Fruit fly (Drosophila melanogaster): ENCODE data around the gene CG8159.
A peak's percentile ranks its signal among the peaks of the same experiment; 100 is the strongest.

Gene CG8159

dm6 chr3R:8718356-8718755, 8.3 kb upstream of the CG8159 start, which contains the start of gene Cks85A:
Cks85A (minus strand) TSS chr3R:8718456.
- TF ChIP-seq D1 (tag; optimal IDR thresholded peaks at IDR 0.05) (no peak), CG34367 (tag; optimal IDR thresholded peaks at IDR 0.05) (no peak), CG32121 (GFP tag; IDR thresholded peaks at IDR 0.05) (no peak; the same call in 1 of the 2 replicates), Pif1A (GFP tag; optimal IDR thresholded peaks at IDR 0.05) (no peak), CG8301 (tag; optimal IDR thresholded peaks at IDR 0.05) (no peak), fd96Ca (GFP tag; IDR thresholded peaks at IDR 0.05) (no peak), CG15710 (tag; optimal IDR thresholded peaks at IDR 0.05) (no peak), CG4496 (GFP tag; IDR thresholded peaks at IDR 0.05) (no peak)

dm6 chr3R:8718898-8719297, 7.8 kb upstream of the CG8159 start, which contains the start of gene CG11760:
CG11760 (plus strand) TSS chr3R:8719198.
- TF ChIP-seq CG4496 (GFP tag; IDR thresholded peaks at IDR 0.05) (0 out of 3 replicates have a peak, but pooled peaks have one; percentile 29), Pif1B (GFP tag; optimal IDR thresholded peaks at IDR 0.05) (no peak)

DNA sequence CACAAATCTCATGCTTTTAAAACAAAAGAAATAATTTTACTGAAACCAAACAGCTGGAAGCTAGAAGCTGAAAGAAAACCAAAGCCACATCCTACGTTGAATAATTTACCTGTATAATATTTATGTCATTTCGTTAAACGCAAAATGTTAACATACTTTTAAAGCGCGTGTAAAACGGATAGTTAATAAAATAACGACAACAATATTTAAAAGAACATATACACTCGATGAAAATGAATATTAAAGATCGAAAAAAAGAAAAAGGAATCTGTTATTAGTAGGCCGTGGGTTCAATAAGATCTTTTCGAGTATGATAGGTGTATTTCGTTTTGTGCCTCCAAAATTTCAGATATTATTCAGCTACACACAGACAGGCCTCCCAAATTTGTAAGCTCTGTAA, 5.6 kb upstream of the CG8159 start, which contains the start of gene CG8136:
TSS of gene CG8136 (plus strand) at position 301 of the 400 bp plus-strand sequence.
- no peak for TF ChIP-seq Snoo (tag; optimal IDR thresholded peaks at IDR 0.05)
- no peak for TF ChIP-seq CG17806 (tag; optimal IDR thresholded peaks at IDR 0.05)
- TF ChIP-seq Pif1A (GFP tag; optimal IDR thresholded peaks at IDR 0.05) = no peak
- no peak for TF ChIP-seq CG15710 (tag; optimal IDR thresholded peaks at IDR 0.05)
- no peak for TF ChIP-seq rn (GFP tag; IDR thresholded peaks at IDR 0.05)
- TF ChIP-seq CG8301 (tag; optimal IDR thresholded peaks at IDR 0.05) = no peak
- TF ChIP-seq EcR (GFP tag; optimal IDR thresholded peaks at IDR 0.05) = no peak
- TF ChIP-seq CG10348 (GFP tag; IDR thresholded peaks at IDR 0.05) = no peak
- TF ChIP-seq CG32121 (GFP tag; IDR thresholded peaks at IDR 0.05) = no peak
- no peak for TF ChIP-seq fd96Ca (GFP tag; IDR thresholded peaks at IDR 0.05)
- no peak for TF ChIP-seq CG8159 (tag; optimal IDR thresholded peaks at IDR 0.05)

DNA sequence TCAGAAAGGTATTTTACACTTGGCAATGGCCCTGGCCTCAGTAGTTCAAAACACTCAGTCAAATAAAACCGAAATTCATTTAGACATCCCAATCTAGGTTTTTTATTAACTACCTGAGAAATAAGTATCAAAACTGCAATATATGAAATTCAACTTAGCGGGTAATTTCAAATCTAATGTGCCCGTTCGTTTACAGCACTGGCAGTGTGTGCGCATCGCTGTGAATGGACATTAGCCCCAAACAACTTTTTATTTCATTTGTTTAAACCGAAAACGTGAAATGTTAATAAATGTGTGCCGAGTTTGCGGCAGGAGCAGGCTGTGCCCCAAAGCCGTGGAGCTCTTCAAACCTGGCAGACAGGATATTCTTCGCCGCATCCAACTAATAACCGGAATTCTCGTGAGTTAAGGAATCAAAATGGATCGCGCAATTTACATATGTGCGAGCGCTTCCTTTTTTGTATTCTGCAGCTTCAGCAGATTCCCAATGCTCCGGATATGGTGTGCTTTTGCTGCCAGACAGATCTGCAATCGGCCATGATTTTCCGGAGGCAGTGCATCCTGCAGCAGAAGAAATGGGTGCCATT, 3.6 kb upstream of the CG8159 start, which contains the start of gene nom:
TSS of gene nom (plus strand) at position 213 of the 587 bp plus-strand sequence.
- TF ChIP-seq CG14655 (GFP tag; optimal IDR thresholded peaks at IDR 0.05) (no peak), CG34367 (tag; optimal IDR thresholded peaks at IDR 0.05) (no peak), CG32121 (GFP tag; IDR thresholded peaks at IDR 0.05) (no peak), fd96Ca (GFP tag; IDR thresholded peaks at IDR 0.05) (no peak), CG8301 (tag; optimal IDR thresholded peaks at IDR 0.05) (no peak), Pif1B (GFP tag; optimal IDR thresholded peaks at IDR 0.05) (no peak), CG15710 (tag; optimal IDR thresholded peaks at IDR 0.05) (no peak), EcR (GFP tag; optimal IDR thresholded peaks at IDR 0.05) (no peak), gl (tag; optimal IDR thresholded peaks at IDR 0.05) (no peak), rn (GFP tag; IDR thresholded peaks at IDR 0.05) (no peak), CG9948 (tag; optimal IDR thresholded peaks at IDR 0.05) (no peak), D1 (tag; optimal IDR thresholded peaks at IDR 0.05) (no peak), CG17806 (tag; optimal IDR thresholded peaks at IDR 0.05) (no peak)

- no peak for TF ChIP-seq Pif1A (GFP tag; optimal IDR thresholded peaks at IDR 0.05)
- no peak for TF ChIP-seq D1 (tag; optimal IDR thresholded peaks at IDR 0.05)
- TF ChIP-seq CG4496 (GFP tag; IDR thresholded peaks at IDR 0.05) = no peak
- TF ChIP-seq EcR (GFP tag; optimal IDR thresholded peaks at IDR 0.05) = no peak
Measured at dm6 chr3R:8725179-8725578, 1.5 kb upstream of the CG8159 start, which contains the start of gene ouib. ouib (plus strand) TSS chr3R:8725479.

DNA sequence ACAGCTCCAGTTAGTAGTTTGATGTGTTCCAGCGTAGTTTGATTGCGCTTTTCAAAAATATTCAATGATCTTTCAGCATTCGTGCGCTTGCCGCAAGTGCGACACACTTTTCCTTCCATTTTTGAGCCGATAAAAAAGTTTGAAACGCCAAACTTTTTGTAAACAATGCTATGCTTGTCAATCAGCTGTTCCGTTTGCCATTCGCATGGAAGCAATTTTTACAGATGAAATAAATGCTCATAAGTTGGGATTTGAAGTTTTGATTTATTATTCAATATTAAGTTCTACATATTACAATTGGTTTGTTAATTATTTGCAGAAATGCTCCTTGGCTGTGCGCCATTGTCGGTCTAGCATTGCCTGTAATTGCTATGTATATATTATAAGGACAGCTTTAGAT, 2.9 kb downstream of the CG8159 start, which contains the start of gene ranshi:
TSS of gene ranshi (minus strand) at position 152 of the 400 bp plus-strand sequence.
- TF ChIP-seq CG15710 (tag; optimal IDR thresholded peaks at IDR 0.05) (no peak), EcR (GFP tag; optimal IDR thresholded peaks at IDR 0.05) (no peak), Snoo (tag; optimal IDR thresholded peaks at IDR 0.05) (no peak), CG34367 (tag; optimal IDR thresholded peaks at IDR 0.05) (no peak), rn (GFP tag; IDR thresholded peaks at IDR 0.05) (no peak), Ets98B (GFP tag; IDR thresholded peaks at IDR 0.05) (no peak), CG8301 (tag; optimal IDR thresholded peaks at IDR 0.05) (no peak), gl (tag; optimal IDR thresholded peaks at IDR 0.05) (no peak), fd96Ca (GFP tag; IDR thresholded peaks at IDR 0.05) (no peak), CG32121 (GFP tag; IDR thresholded peaks at IDR 0.05) (no peak), CG17806 (tag; optimal IDR thresholded peaks at IDR 0.05) (no peak), CG8159 (tag; optimal IDR thresholded peaks at IDR 0.05) (no peak)

DNA sequence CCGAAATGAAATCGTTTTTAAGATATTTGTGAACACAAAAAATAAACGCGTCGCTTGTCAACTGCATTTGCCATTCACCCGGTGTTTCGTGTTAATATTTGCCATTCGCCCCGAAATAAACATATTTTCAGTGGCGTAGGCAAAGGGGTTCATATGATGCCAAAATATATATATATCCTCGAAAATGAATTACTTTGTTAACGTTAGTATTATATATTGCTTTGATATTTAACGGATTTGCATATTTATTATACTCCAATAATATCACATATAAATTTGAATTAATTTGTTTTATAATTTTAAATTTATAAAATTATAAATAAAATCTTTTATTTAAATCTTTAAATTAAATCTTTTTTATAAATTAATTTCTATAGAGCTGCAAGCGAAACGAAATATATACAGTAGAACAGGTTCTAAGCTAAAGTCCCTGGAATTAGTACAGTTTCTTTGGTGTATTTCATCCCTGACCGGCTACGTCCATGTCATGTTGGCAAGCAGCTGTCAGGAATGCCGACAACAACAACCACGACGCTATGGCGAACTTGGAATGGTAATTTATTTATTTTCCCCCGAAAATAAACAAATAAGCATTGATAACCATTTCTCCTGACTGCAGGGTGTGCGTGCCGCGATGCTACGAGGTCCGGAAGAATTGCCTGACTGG, 5.1 kb downstream of the CG8159 start, which contains the start of the genes M1BP and CG8202:
TSS of gene M1BP (minus strand) at position 102 of the 667 bp plus-strand sequence.
TSS of gene CG8202 (plus strand) at position 495 of the 667 bp plus-strand sequence.
- TF ChIP-seq CG12605 (GFP tag; IDR thresholded peaks at IDR 0.05) (0 out of 2 replicates have a peak, but pooled peaks have one; percentile 31), CG14655 (GFP tag; optimal IDR thresholded peaks at IDR 0.05) (no peak), D1 (tag; optimal IDR thresholded peaks at IDR 0.05) (no peak), CG8159 (tag; optimal IDR thresholded peaks at IDR 0.05) (peak; percentile 98), CG8301 (tag; optimal IDR thresholded peaks at IDR 0.05) (no peak), fd96Ca (GFP tag; IDR thresholded peaks at IDR 0.05) (peak; percentile 63; the same call in 2 of the 3 replicates), Ets98B (GFP tag; IDR thresholded peaks at IDR 0.05) (peak; percentile 54; the same call in 1 of the 2 replicates), gl (tag; optimal IDR thresholded peaks at IDR 0.05) (no peak), CG15710 (tag; optimal IDR thresholded peaks at IDR 0.05) (peak; percentile 88), CG9948 (tag; optimal IDR thresholded peaks at IDR 0.05) (peak; percentile 85), Snoo (tag; optimal IDR thresholded peaks at IDR 0.05) (peak; percentile 88), CG32121 (GFP tag; IDR thresholded peaks at IDR 0.05) (peak; percentile 64), EcR (GFP tag; optimal IDR thresholded peaks at IDR 0.05) (no peak), CG13204 (GFP tag; optimal IDR thresholded peaks at IDR 0.05) (no peak), CG4496 (GFP tag; IDR thresholded peaks at IDR 0.05) (peak; percentile 68), Pif1B (GFP tag; optimal IDR thresholded peaks at IDR 0.05) (no peak), CG10348 (GFP tag; IDR thresholded peaks at IDR 0.05) (no peak), Pif1A (GFP tag; optimal IDR thresholded peaks at IDR 0.05) (no peak), rn (GFP tag; IDR thresholded peaks at IDR 0.05) (no peak), CG17806 (tag; optimal IDR thresholded peaks at IDR 0.05) (peak; percentile 73), CG34367 (tag; optimal IDR thresholded peaks at IDR 0.05) (peak; percentile 72)
